Worm (Caenorhabditis elegans) whole organism, mixed stage, embryonic: Measurements from ENCODE around the gene clec-255.

ENCODE experiments used
- M03D4.4 ChIP-seq: sonication (generic microtip); optimal IDR thresholded peaks from 2 replicates; lab custom pipeline; 2017; ENCODE audit warnings: mild to moderate bottlenecking, missing genetic modification characterization, missing compliant biosample characterization
- bed-3 ChIP-seq: fragments of 200-800 bp; sonication (Bioruptor generic); optimal IDR thresholded peaks from 3 replicates; lab custom pipeline; 2018; ENCODE audit warnings: mild to moderate bottlenecking, missing genetic modification characterization, moderate library complexity, missing compliant biosample characterization
- blmp-1 ChIP-seq: fragments of 150-350 bp; optimal IDR thresholded peaks from 2 replicates; lab custom pipeline; 2014; ENCODE audit warnings: missing biosample characterization, missing genetic modification characterization
- ceh-43 ChIP-seq: fragments of 200-800 bp; sonication (Bioruptor generic); optimal IDR thresholded peaks from 2 replicates; lab custom pipeline; 2018; ENCODE audit warnings: mild to moderate bottlenecking, missing genetic modification characterization, moderate library complexity, missing compliant biosample characterization
- ceh-83 ChIP-seq: fragments of 200-800 bp; sonication (Bioruptor generic); optimal IDR thresholded peaks from 2 replicates; lab custom pipeline; 2018; ENCODE audit warnings: mild to moderate bottlenecking, missing genetic modification characterization, missing compliant biosample characterization
- ces-1 ChIP-seq: fragments of 150-350 bp; optimal IDR thresholded peaks from 2 replicates; lab custom pipeline; 2014; ENCODE audit warnings: missing biosample characterization, missing genetic modification reagents, missing genetic modification characterization
- drap-1 ChIP-seq: fragments of 200-800 bp; sonication (Bioruptor generic); optimal IDR thresholded peaks from 3 replicates; lab custom pipeline; 2018; ENCODE audit warnings: mild to moderate bottlenecking, missing genetic modification characterization, missing compliant biosample characterization
- elt-1 ChIP-seq: sonication (generic microtip); optimal IDR thresholded peaks from 2 replicates; lab custom pipeline; 2017; ENCODE audit warnings: missing genetic modification characterization, mild to moderate bottlenecking, missing compliant biosample characterization, antibody characterized with exemption, moderate library complexity, borderline replicate concordance; ENCODE audit not compliant: insufficient read depth
- elt-3 ChIP-seq: fragments of 150-350 bp; optimal IDR thresholded peaks from 2 replicates; lab custom pipeline; 2014; ENCODE audit warnings: missing biosample characterization, missing genetic modification characterization
- flh-1 ChIP-seq: fragments of 200-800 bp; sonication (Bioruptor generic); optimal IDR thresholded peaks from 2 replicates; lab custom pipeline; 2018; ENCODE audit warnings: mild to moderate bottlenecking, missing genetic modification characterization, moderate library complexity, missing compliant biosample characterization
- ham-2 ChIP-seq: fragments of 200-800 bp; sonication (Bioruptor generic); optimal IDR thresholded peaks from 2 replicates; lab custom pipeline; 2018; ENCODE audit warnings: mild to moderate bottlenecking, missing genetic modification characterization, missing compliant biosample characterization
- hlh-1 ChIP-seq: fragments of 150-350 bp; optimal IDR thresholded peaks from 2 replicates; lab custom pipeline; 2014; ENCODE audit warnings: missing biosample characterization, missing genetic modification reagents, missing genetic modification characterization
- lin-13 ChIP-seq: fragments of 150-350 bp; optimal IDR thresholded peaks from 2 replicates; lab custom pipeline; 2014; ENCODE audit warnings: missing biosample characterization, missing genetic modification characterization
- lsy-2 ChIP-seq: fragments of 150-350 bp; optimal IDR thresholded peaks from 2 replicates; lab custom pipeline; 2014; ENCODE audit warnings: missing biosample characterization, missing genetic modification characterization
- mab-5 ChIP-seq: fragments of 150-350 bp; optimal IDR thresholded peaks from 2 replicates; lab custom pipeline; 2014; ENCODE audit warnings: missing biosample characterization, missing genetic modification characterization
- mls-2 ChIP-seq: sonication (generic microtip); optimal IDR thresholded peaks from 2 replicates; lab custom pipeline; 2016; ENCODE audit warnings: mild to moderate bottlenecking, missing genetic modification characterization, moderate library complexity, missing compliant biosample characterization
- nhr-12 ChIP-seq: fragments of 150-350 bp; optimal IDR thresholded peaks from 2 replicates; lab custom pipeline; 2014; ENCODE audit warnings: missing biosample characterization, missing genetic modification characterization
- nhr-2 ChIP-seq: fragments of 150-350 bp; optimal IDR thresholded peaks from 2 replicates; lab custom pipeline; 2014; ENCODE audit warnings: missing biosample characterization, missing genetic modification characterization
- nhr-237 ChIP-seq: fragments of 150-350 bp; optimal IDR thresholded peaks from 2 replicates; lab custom pipeline; 2014; ENCODE audit warnings: missing biosample characterization, missing genetic modification characterization
- nhr-76 ChIP-seq: sonication (generic microtip); optimal IDR thresholded peaks from 2 replicates; lab custom pipeline; 2017; ENCODE audit warnings: missing biosample characterization, missing genetic modification characterization
- pha-4 ChIP-seq: fragments of 150-350 bp; optimal IDR thresholded peaks from 2 replicates; lab custom pipeline; 2018; ENCODE audit warnings: missing biosample characterization, missing genetic modification reagents, missing genetic modification characterization
- sem-2 ChIP-seq: fragments of 200-800 bp; sonication (Bioruptor generic); optimal IDR thresholded peaks from 2 replicates; lab custom pipeline; 2018; ENCODE audit warnings: mild to moderate bottlenecking, missing genetic modification characterization, missing compliant biosample characterization
- sptf-1 ChIP-seq: sonication (generic microtip); optimal IDR thresholded peaks from 2 replicates; lab custom pipeline; 2017; ENCODE audit warnings: mild to moderate bottlenecking, missing genetic modification characterization, moderate library complexity, missing compliant biosample characterization
- tbx-8 ChIP-seq: fragments of 200-800 bp; sonication (Bioruptor generic); optimal IDR thresholded peaks from 2 replicates; lab custom pipeline; 2018; ENCODE audit warnings: mild to moderate bottlenecking, missing genetic modification characterization, moderate library complexity, missing compliant biosample characterization
- unc-120 ChIP-seq: sonication (generic microtip); optimal IDR thresholded peaks from 2 replicates; lab custom pipeline; 2017; ENCODE audit warnings: missing genetic modification characterization, missing compliant biosample characterization; ENCODE audit not compliant: poor library complexity, severe bottlenecking
- unc-62 ChIP-seq: fragments of 150-350 bp; optimal IDR thresholded peaks from 2 replicates; lab custom pipeline; 2014; ENCODE audit warnings: missing biosample characterization, missing genetic modification reagents, missing genetic modification characterization
- zip-8 ChIP-seq: fragments of 150-350 bp; optimal IDR thresholded peaks from 2 replicates; lab custom pipeline; 2014; ENCODE audit warnings: missing biosample characterization, missing genetic modification characterization
- ztf-11 ChIP-seq: fragments of 150-350 bp; optimal IDR thresholded peaks from 2 replicates; lab custom pipeline; 2014; ENCODE audit warnings: missing biosample characterization, missing genetic modification characterization

Gene clec-255

DNA sequence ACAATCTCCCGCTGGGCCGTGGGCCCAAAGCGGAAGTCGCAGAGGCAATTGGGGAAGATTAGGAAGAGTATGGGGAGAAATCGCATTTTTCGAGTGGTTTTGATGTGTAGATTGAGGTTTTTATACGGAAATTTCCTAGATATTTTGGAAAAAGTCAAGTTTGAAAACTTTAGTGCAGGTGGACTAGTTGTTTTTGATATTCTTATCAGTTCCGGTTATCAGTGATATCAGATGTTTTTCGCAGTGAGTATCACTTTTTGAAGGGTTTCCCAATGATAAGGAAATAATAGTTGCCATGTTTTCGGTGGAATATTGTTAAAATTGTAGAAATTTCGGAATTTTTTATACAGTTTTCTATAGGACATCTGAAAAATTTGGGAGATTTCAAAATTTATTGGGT lies 36.1 kb downstream of the clec-255 start, which contains the start of gene scl-20:
scl-20 (minus strand) TSS at position 101 of the 400 bp plus-strand sequence.
- TF ChIP-seq flh-1 (no peak), elt-3 (tag; lab: Kevin White, UChicago) (no peak), drap-1 (GFP tag; lab: Kevin White, UChicago) (no peak), sem-2 (GFP tag; lab: Kevin White, UChicago) (no peak), nhr-237 (no peak), ceh-43 (no peak)

DNA sequence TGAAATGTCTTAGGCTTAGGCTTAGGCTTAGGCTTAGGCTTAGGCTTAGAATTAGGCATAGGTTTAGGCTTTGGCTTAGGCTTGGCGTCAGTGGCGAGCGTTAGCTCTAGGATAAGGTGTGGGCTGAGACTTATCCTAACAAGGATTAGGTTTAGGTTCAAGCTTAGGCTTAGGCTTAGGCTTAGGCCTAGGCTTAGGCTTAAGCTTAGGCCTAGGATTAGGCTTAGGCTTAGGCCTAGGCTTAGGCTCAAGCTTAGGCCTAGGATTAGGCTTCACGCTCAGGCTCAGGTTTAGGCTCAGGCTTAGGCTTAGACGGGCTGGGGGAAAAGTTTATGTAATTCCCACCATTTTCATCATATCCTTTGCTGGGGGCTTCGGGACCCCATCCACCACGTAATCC lies 36.6 kb downstream of the clec-255 start:
- peak; percentile 10 for TF ChIP-seq ham-2 (GFP tag; lab: Kevin White, UChicago)
- no peak for TF ChIP-seq tbx-8 (GFP tag; lab: Kevin White, UChicago)

DNA sequence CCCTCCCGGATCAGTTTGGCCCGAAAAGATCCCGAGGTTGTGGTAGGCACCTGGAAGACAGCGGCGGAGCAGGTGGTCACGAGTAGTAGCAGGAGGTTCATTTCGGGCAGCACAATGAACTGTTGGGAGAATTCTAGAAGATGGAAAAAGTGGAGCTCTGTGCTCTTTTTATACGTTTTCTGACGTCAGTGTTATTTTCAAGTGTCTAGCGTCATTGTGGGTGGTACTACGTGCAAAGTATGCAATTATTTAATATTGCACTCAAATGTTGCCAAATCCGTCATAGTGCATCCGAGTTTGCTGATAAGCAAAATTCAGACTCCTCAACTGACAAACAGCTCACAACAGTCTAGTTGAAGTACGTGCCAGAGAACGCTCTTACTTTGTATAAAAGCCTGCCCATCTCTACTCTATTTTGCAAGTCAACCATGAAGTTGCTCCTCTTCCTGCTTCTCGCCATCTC lies 38.9 kb downstream of the clec-255 start, which contains the start of the genes asp-18 and scl-19:
asp-18 (minus strand) TSS at position 101 of the 463 bp plus-strand sequence.
scl-19 (plus strand) TSS at position 413 of the 463 bp plus-strand sequence.
- TF ChIP-seq lin-13 (tag; lab: Kevin White, UChicago) (no peak), mab-5 (tag; lab: Kevin White, UChicago) (no peak), ham-2 (GFP tag; lab: Kevin White, UChicago) (no peak), M03D4.4 (tag; lab: Kevin White, UChicago) (no peak), blmp-1 (tag; lab: Kevin White, UChicago) (no peak), bed-3 (GFP tag; lab: Kevin White, UChicago) (no peak), nhr-2 (tag; lab: Kevin White, UChicago) (no peak), nhr-12 (tag; lab: Kevin White, UChicago) (no peak), hlh-1 (tag; lab: Kevin White, UChicago) (no peak), ztf-11 (tag; lab: Kevin White, UChicago) (no peak), mls-2 (tag; lab: Kevin White, UChicago) (no peak), elt-3 (tag; lab: Kevin White, UChicago) (no peak), ceh-83 (GFP tag; lab: Kevin White, UChicago) (no peak), flh-1 (no peak), unc-120 (tag; lab: Kevin White, UChicago) (no peak), elt-1 (no peak), sptf-1 (no peak), zip-8 (tag; lab: Kevin White, UChicago) (no peak), drap-1 (GFP tag; lab: Kevin White, UChicago) (no peak), nhr-237 (no peak)
- TF ChIP-seq, all 35 proteins: peak for 0

DNA sequence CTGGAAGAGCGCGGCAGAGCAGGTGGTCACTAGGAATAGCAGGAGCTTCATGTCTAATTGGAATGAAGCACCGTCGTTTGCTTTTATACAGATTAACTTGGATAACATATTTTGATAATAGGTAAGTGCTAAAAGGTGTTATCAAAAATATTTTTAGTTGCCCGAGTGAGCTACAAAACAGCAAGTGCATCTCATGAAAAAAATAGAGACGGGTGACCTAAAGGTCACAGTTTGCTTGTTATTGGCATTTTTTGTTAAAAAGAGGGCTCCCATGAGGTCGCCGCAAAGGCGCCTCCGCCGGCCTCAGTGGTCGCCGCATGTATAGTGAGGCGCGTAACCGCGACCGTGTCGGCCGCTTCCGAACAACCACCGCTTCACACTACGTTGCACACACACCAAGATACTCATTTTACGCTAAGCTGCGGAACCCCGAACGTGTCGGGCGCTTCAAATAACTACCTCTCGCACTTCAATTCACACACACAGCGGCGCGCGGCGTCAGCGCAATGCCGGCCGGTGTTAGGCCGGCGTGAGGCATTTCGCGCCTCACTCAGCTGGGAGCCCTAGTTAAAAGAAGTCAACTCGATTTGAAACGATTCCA lies 41.1 kb downstream of the clec-255 start, which contains the start of gene asp-19:
asp-19 (minus strand) TSS at position 51 of the 601 bp plus-strand sequence.
- no peak for TF ChIP-seq hlh-1 (tag; lab: Kevin White, UChicago)
- TF ChIP-seq pha-4 (tag; lab: Kevin White, UChicago): no peak
- TF ChIP-seq nhr-76 (tag; lab: Kevin White, UChicago): no peak
- TF ChIP-seq ztf-11 (tag; lab: Kevin White, UChicago): no peak
- TF ChIP-seq nhr-12 (tag; lab: Kevin White, UChicago): no peak
- no peak for TF ChIP-seq flh-1
- no peak for TF ChIP-seq lin-13 (tag; lab: Kevin White, UChicago)
- no peak for TF ChIP-seq lsy-2 (tag; lab: Kevin White, UChicago)
- TF ChIP-seq ces-1 (GFP tag; lab: Kevin White, UChicago): no peak
- TF ChIP-seq mls-2 (tag; lab: Kevin White, UChicago): no peak
- no peak for TF ChIP-seq drap-1 (GFP tag; lab: Kevin White, UChicago)
- TF ChIP-seq elt-1: no peak
- TF ChIP-seq M03D4.4 (tag; lab: Kevin White, UChicago): no peak
- TF ChIP-seq sem-2 (GFP tag; lab: Kevin White, UChicago): no peak
- no peak for TF ChIP-seq elt-3 (tag; lab: Kevin White, UChicago)
- TF ChIP-seq, all 35 proteins: peak for 0

DNA sequence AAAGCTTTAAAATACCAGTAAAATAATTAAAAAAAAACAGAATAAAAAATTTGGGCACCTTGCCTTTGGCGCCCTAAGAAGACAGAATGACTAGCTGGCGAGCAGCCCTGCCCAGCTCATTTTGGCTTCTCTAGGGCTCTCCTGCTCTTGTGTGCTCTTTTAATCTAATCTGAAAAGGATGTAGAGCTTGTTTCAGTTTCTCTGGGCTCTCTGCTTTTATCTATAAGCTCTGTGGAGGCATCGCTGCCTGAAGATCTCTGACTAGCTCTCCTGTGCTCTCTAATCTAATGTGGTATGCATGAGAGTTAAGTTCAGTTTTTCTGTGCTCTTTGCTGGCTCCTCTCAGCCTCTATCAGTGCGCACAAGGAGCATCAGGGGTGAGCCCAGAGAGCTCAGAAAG lies 44.7 kb downstream of the clec-255 start:
- peak; percentile 68 for TF ChIP-seq ces-1 (GFP tag; lab: Kevin White, UChicago)
- no peak for TF ChIP-seq unc-62 (GFP tag; lab: Kevin White, UChicago)
- TF ChIP-seq, all 35 proteins: peak for 1
